Worm (Caenorhabditis elegans) whole organism, late embryonic: ENCODE data around the gene F23D12.1.

Experiments used
- F13H6.1 ChIP-seq: sonication (generic microtip); optimal IDR thresholded peaks from 2 replicates; lab custom pipeline; 2016; ENCODE audit warnings: missing genetic modification characterization, missing compliant biosample characterization
- ama-1 ChIP-seq: fragments of 150-350 bp; optimal IDR thresholded peaks from 2 replicates; lab custom pipeline; 2014
- elt-2 ChIP-seq: sonication (generic microtip); optimal IDR thresholded peaks from 2 replicates; lab custom pipeline; 2016; ENCODE audit warnings: missing genetic modification reagents, missing genetic modification characterization, missing compliant biosample characterization
- fkh-10 ChIP-seq: fragments of 150-350 bp; optimal IDR thresholded peaks from 2 replicates; lab custom pipeline; 2014; ENCODE audit warnings: missing biosample characterization, missing genetic modification reagents, missing genetic modification characterization
- hlh-8 ChIP-seq: sonication (generic microtip); optimal IDR thresholded peaks from 2 replicates; lab custom pipeline; 2016; ENCODE audit warnings: missing genotype, missing genetic modification characterization, missing compliant biosample characterization
- mec-3 ChIP-seq: sonication (generic microtip); optimal IDR thresholded peaks from 2 replicates; lab custom pipeline; 2016; ENCODE audit warnings: borderline replicate concordance, missing genetic modification characterization, missing compliant biosample characterization
- nfya-1 ChIP-seq: sonication (generic microtip); optimal IDR thresholded peaks from 2 replicates; lab custom pipeline; 2017; ENCODE audit warnings: missing genetic modification characterization, mild to moderate bottlenecking, missing compliant biosample characterization, antibody characterized with exemption, moderate library complexity
- pax-1 ChIP-seq: fragments of 150-350 bp; optimal IDR thresholded peaks from 2 replicates; lab custom pipeline; 2014; ENCODE audit warnings: missing biosample characterization, missing genetic modification characterization
- ref-2 ChIP-seq: sonication (generic microtip); optimal IDR thresholded peaks from 2 replicates; lab custom pipeline; 2016; ENCODE audit warnings: missing genetic modification characterization, missing compliant biosample characterization
- tbx-2 ChIP-seq: sonication (generic microtip); optimal IDR thresholded peaks from 2 replicates; lab custom pipeline; 2016; ENCODE audit warnings: missing genetic modification characterization, missing compliant biosample characterization
- tbx-7 ChIP-seq: sonication (generic microtip); optimal IDR thresholded peaks from 2 replicates; lab custom pipeline; 2016; ENCODE audit warnings: missing genotype, missing genetic modification characterization, missing compliant biosample characterization
- unc-55 ChIP-seq: sonication (generic microtip); optimal IDR thresholded peaks from 2 replicates; lab custom pipeline; 2017; ENCODE audit warnings: missing biosample characterization, missing genetic modification reagents, missing genetic modification characterization
- unc-86 ChIP-seq: sonication (generic microtip); optimal IDR thresholded peaks from 2 replicates; lab custom pipeline; 2016; ENCODE audit warnings: missing genetic modification characterization, missing compliant biosample characterization

DNA sequence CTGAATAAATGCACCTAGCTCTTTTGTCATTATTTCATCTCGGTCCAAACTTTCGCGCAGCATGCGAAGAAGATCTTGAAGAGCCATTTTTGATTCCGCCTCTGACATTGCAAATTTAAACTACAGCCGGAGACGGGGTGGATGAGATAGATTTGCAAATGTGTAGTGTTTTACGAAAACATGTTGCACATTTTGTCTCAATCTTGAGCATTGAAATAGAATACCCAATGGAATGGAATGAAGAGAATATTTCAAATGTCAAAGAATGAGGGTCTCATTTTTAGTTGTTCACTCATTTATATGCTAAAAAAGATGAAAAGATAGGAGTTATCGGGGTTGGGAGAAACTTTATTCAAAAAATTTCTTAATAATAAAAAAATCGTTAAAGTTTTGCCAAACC is 27.5 kb upstream of the F23D12.1 start, which contains the start of gene Y66C5A.1:
- TF ChIP-seq F13H6.1 (tag; lab: Kevin White, UChicago) (no peak), ama-1 (lab: Kevin White, UChicago) (no peak), fkh-10 (GFP tag; lab: Kevin White, UChicago) (no peak), nfya-1 (tag; lab: Kevin White, UChicago) (no peak), mec-3 (tag; lab: Kevin White, UChicago) (no peak), hlh-8 (tag; lab: Kevin White, UChicago) (no peak), tbx-2 (tag; lab: Kevin White, UChicago) (no peak), tbx-7 (no peak), ref-2 (tag; lab: Kevin White, UChicago) (no peak), elt-2 (tag; lab: Kevin White, UChicago) (no peak), pax-1 (tag; lab: Kevin White, UChicago) (no peak), unc-86 (tag; lab: Kevin White, UChicago) (no peak), unc-55 (no peak)
